Fruit fly (Drosophila melanogaster): ENCODE results near the gene pit.

dm6 chr3R:22025320-22025719 lies 8.8 kb upstream of the pit start, which contains the start of gene CG6028:
- TF ChIP-seq Dll (optimal IDR thresholded peaks at IDR 0.05) (no peak), EcR (GFP tag; optimal IDR thresholded peaks at IDR 0.05) (no peak), CG8478 (optimal IDR thresholded peaks at IDR 0.05) (no peak)

Measured in whole organism.